Worm (Caenorhabditis elegans) whole organism, L3 larva: ENCODE measurements around the gene mog-5.

Source experiments
- ceh-9 ChIP-seq: sonication (generic microtip); optimal IDR thresholded peaks from 2 replicates; lab custom pipeline; 2018; ENCODE audit warnings: missing biosample characterization, missing genetic modification characterization
- egl-27 ChIP-seq: sonication (generic microtip); optimal IDR thresholded peaks from 4 replicates; lab custom pipeline; 2017; ENCODE audit warnings: missing biosample characterization, missing genetic modification reagents, missing genetic modification characterization
- elt-3 ChIP-seq, 3 experiments: fragments of 150-350 bp in 1 of 3; sonication (generic microtip) in 2 of 3; optimal IDR thresholded peaks; 2 replicates in 2 of 3; 4 replicates in 1 of 3; lab custom pipeline; 2014 to 2017; ENCODE audit warnings: missing biosample characterization in 3 of 3, missing genetic modification characterization in 3 of 3
- fos-1 ChIP-seq: fragments of 150-350 bp; optimal IDR thresholded peaks from 2 replicates; lab custom pipeline; 2014; ENCODE audit warnings: missing biosample characterization, missing genetic modification characterization
- nhr-76 ChIP-seq: fragments of 150-350 bp; sonication (generic microtip); optimal IDR thresholded peaks from 5 replicates; lab custom pipeline; 2014; ENCODE audit warnings: missing biosample characterization, missing genetic modification characterization

DNA sequence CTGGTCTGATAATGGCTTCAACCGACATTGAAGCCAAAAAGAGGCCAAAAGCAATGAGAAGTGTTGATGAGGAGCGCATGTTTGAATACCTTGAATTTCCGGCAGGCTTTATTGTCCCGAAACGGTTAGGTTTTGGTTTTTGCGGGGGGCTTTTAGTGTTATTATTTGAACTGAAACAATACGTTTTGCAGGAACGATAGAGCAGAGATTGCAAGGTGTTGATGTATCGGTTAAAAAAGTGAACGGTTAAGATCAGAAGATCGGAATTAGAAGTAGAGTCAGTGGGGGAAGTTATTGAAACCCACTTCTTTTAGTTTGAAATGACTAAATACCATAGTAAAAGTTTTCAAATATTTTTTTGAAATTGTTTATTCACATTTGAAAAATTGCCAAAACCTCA, 8.2 kb downstream of the mog-5 start, which contains the start of gene clec-141:
- TF ChIP-seq ceh-9 (tag; lab: Kevin White, UChicago) (no peak), elt-3 (tag; optimal IDR thresholded peaks at IDR 0.05; lab: Kevin White, UChicago) (no peak), fos-1 (tag; lab: Kevin White, UChicago) (no peak), nhr-76 (no peak), egl-27 (tag; lab: Kevin White, UChicago) (no peak)
